Fruit fly (Drosophila melanogaster): ENCODE data around the gene hep.

hep gene

dm6 chrX:13094085-13094764, 4.0 kb upstream of the hep start, which contains the start of gene CG2200 (continued):
- TF ChIP-seq Dbx (GFP tag; IDR thresholded peaks at IDR 0.05): peak; percentile 54; the same call in 1 of the 3 replicates
- TF ChIP-seq nerfin-1 (tag; optimal IDR thresholded peaks at IDR 0.05): peak; percentile 6
- TF ChIP-seq bab2 (GFP tag; optimal IDR thresholded peaks at IDR 0.05): peak; percentile 29
- no peak for TF ChIP-seq pum (GFP tag; optimal IDR thresholded peaks at IDR 0.05)
- peak; percentile 46 for TF ChIP-seq CG3281 (GFP tag; optimal IDR thresholded peaks at IDR 0.05)
- TF ChIP-seq sna (GFP tag; IDR thresholded peaks at IDR 0.05; ENCODE audit: partially characterized antibody): peak; percentile 83
- TF ChIP-seq lmd (GFP tag; IDR thresholded peaks at IDR 0.05): peak; percentile 26; the same call in 1 of the 2 replicates
- TF ChIP-seq CG12391 (tag; optimal IDR thresholded peaks at IDR 0.05): peak; percentile 42
- no peak for TF ChIP-seq CG12299 (tag; optimal IDR thresholded peaks at IDR 0.05)
- TF ChIP-seq bcd (GFP tag; optimal IDR thresholded peaks at IDR 0.05): peak; percentile 29
- peak; percentile 13 for TF ChIP-seq CG10979 (tag; optimal IDR thresholded peaks at IDR 0.05)
- no peak for TF ChIP-seq Dfd (GFP tag; optimal IDR thresholded peaks at IDR 0.05)
- TF ChIP-seq Ets97D (GFP tag; optimal IDR thresholded peaks at IDR 0.05): peak; percentile 35
- peak; percentile 8 for TF ChIP-seq CG8924 (tag; optimal IDR thresholded peaks at IDR 0.05)
- peak; percentile 52; the same call in 2 of the 3 replicates for TF ChIP-seq zfh1 (GFP tag; IDR thresholded peaks at IDR 0.05)
- TF ChIP-seq grau (tag; optimal IDR thresholded peaks at IDR 0.05): peak; percentile 44
- TF ChIP-seq Meics (GFP tag; optimal IDR thresholded peaks at IDR 0.05): peak; percentile 31
- TF ChIP-seq CG10147 (GFP tag; optimal IDR thresholded peaks at IDR 0.05): no peak
- TF ChIP-seq Stat92E (GFP tag; optimal IDR thresholded peaks at IDR 0.05): no peak
- no peak for TF ChIP-seq ash1 (GFP tag; optimal IDR thresholded peaks at IDR 0.05)
- TF ChIP-seq ara (GFP tag; IDR thresholded peaks at IDR 0.05): 0 out of 2 replicates have a peak, but pooled peaks have one; percentile 44
- TF ChIP-seq CG32767 (GFP tag; IDR thresholded peaks at IDR 0.05): no peak
- peak; percentile 54; the same call in 2 of the 4 replicates for TF ChIP-seq chinmo (GFP tag; IDR thresholded peaks at IDR 0.05; ENCODE audit: partially characterized antibody)
- TF ChIP-seq tll (GFP tag; optimal IDR thresholded peaks at IDR 0.05): no peak
- no peak for TF ChIP-seq hkb (optimal IDR thresholded peaks at IDR 0.05)
- TF ChIP-seq hkb (GFP tag; IDR thresholded peaks at IDR 0.05): peak; percentile 57; the same call in 1 of the 2 replicates
- no peak for TF ChIP-seq oc (tag; optimal IDR thresholded peaks at IDR 0.05)
- TF ChIP-seq CoRest (tag; optimal IDR thresholded peaks at IDR 0.05): peak; percentile 34
- no peak for TF ChIP-seq al (GFP tag; IDR thresholded peaks at IDR 0.05)
- TF ChIP-seq aop (GFP tag; IDR thresholded peaks at IDR 0.05): no peak
- TF ChIP-seq CG11504 (tag; optimal IDR thresholded peaks at IDR 0.05): no peak
- 0 out of 3 replicates have a peak, but pooled peaks have one; percentile 51 for TF ChIP-seq CG34422 (GFP tag; IDR thresholded peaks at IDR 0.05)
- no peak for TF ChIP-seq pb (GFP tag; optimal IDR thresholded peaks at IDR 0.05)
- TF ChIP-seq CG3065 (GFP tag; optimal IDR thresholded peaks at IDR 0.05): no peak
- no peak for TF ChIP-seq CG15011 (GFP tag; optimal IDR thresholded peaks at IDR 0.05)
- peak; percentile 82 for TF ChIP-seq CG13287 (GFP tag; IDR thresholded peaks at IDR 0.05; ENCODE audit: partially characterized antibody)
- TF ChIP-seq Dip3 (GFP tag; optimal IDR thresholded peaks at IDR 0.05): peak; percentile 15
- peak; percentile 77 for TF ChIP-seq vnd (GFP tag; IDR thresholded peaks at IDR 0.05; ENCODE audit: partially characterized antibody)
- TF ChIP-seq mirr (GFP tag; optimal IDR thresholded peaks at IDR 0.05): peak; percentile 2
- no peak for TF ChIP-seq dm (GFP tag; optimal IDR thresholded peaks at IDR 0.05)
- no peak for TF ChIP-seq bigmax (GFP tag; optimal IDR thresholded peaks at IDR 0.05)
- peak; percentile 55; the same call in 2 of the 3 replicates for TF ChIP-seq dysf (GFP tag; IDR thresholded peaks at IDR 0.05)
- TF ChIP-seq Sox100B (GFP tag; optimal IDR thresholded peaks at IDR 0.05): peak; percentile 0
- peak; percentile 38; the same call in 1 of the 2 replicates for TF ChIP-seq CG42726 (GFP tag; IDR thresholded peaks at IDR 0.05; ENCODE audit: partially characterized antibody)
- TF ChIP-seq MESR4 (GFP tag; optimal IDR thresholded peaks at IDR 0.05): peak; percentile 58
- TF ChIP-seq Hr78 (GFP tag; optimal IDR thresholded peaks at IDR 0.05): no peak
- TF ChIP-seq CG4820 (GFP tag; optimal IDR thresholded peaks at IDR 0.05): peak; percentile 1

All from whole organism, embryonic.